Fruit fly (Drosophila melanogaster) whole organism, wandering third instar larva: ENCODE data around the gene CNMaR.

Experiments used
- CG32264 ChIP-seq: fragments of 200-800 bp; sonication (Bioruptor generic); optimal IDR thresholded peaks from 2 replicates; lab custom pipeline; 2016; ENCODE audit warnings: missing biosample characterization, missing genetic modification characterization
- CG9705 ChIP-seq: fragments of 200-800 bp; sonication (Bioruptor generic); optimal IDR thresholded peaks from 2 replicates; lab custom pipeline; 2018; ENCODE audit warnings: missing biosample characterization, mild to moderate bottlenecking, missing genetic modification characterization
- CrebA ChIP-seq: fragments of 200-800 bp; sonication (Bioruptor generic); optimal IDR thresholded peaks from 2 replicates; lab custom pipeline; 2016; ENCODE audit warnings: missing biosample characterization, mild to moderate bottlenecking, missing genetic modification characterization, borderline replicate concordance
- Dfd ChIP-seq: fragments of >200 bp; optimal IDR thresholded peaks from 2 replicates; lab custom pipeline; 2017; ENCODE audit warnings: missing biosample characterization, missing genetic modification characterization
- Dif ChIP-seq: fragments of 200-275, 200-300 bp; sonication (Bioruptor generic); optimal IDR thresholded peaks from 2 replicates; lab custom pipeline; 2018; ENCODE audit warnings: missing biosample characterization, missing genetic modification characterization; ENCODE audit not compliant: partially characterized antibody
- GATAd ChIP-seq: sonication (Bioruptor generic); optimal IDR thresholded peaks from 2 replicates; lab custom pipeline; 2016; ENCODE audit warnings: missing biosample characterization, missing genetic modification characterization
- HLH106 ChIP-seq: fragments of 200-800 bp; optimal IDR thresholded peaks from 3 replicates; lab custom pipeline; 2019; ENCODE audit warnings: missing biosample characterization, mild to moderate bottlenecking, missing genetic modification characterization, moderate library complexity
- Hnf4 ChIP-seq: fragments of 200-800 bp; sonication (Bioruptor generic); optimal IDR thresholded peaks from 2 replicates; lab custom pipeline; 2016; ENCODE audit warnings: missing biosample characterization, mild to moderate bottlenecking, missing genetic modification characterization
- Hr78 ChIP-seq: fragments of >200 bp; optimal IDR thresholded peaks from 2 replicates; lab custom pipeline; 2017; ENCODE audit warnings: missing biosample characterization, missing genetic modification characterization
- Hr83 ChIP-seq: fragments of 200-300 bp; sonication (Bioruptor generic); optimal IDR thresholded peaks from 2 replicates; lab custom pipeline; 2016; ENCODE audit warnings: missing biosample characterization, mild to moderate bottlenecking, missing genetic modification characterization, moderate library complexity; ENCODE audit not compliant: poor library complexity, severe bottlenecking
- Jra ChIP-seq: sonication (Bioruptor generic); optimal IDR thresholded peaks from 2 replicates; lab custom pipeline; 2016; ENCODE audit warnings: missing biosample characterization, missing genetic modification characterization
- Mio ChIP-seq: sonication (Bioruptor generic); optimal IDR thresholded peaks from 2 replicates; lab custom pipeline; 2016; ENCODE audit warnings: missing biosample characterization, missing genetic modification characterization
- Myc ChIP-seq: fragments of >200 bp; optimal IDR thresholded peaks from 2 replicates; lab custom pipeline; 2017
- N ChIP-seq: fragments of >200 bp; optimal IDR thresholded peaks from 2 replicates; lab custom pipeline; 2018; ENCODE audit warnings: missing biosample characterization, missing external identifiers, missing genetic modification characterization
- Rel ChIP-seq, 2 experiments: fragments of 200-800 bp; sonication (Bioruptor generic) in 1 of 2; optimal IDR thresholded peaks; 2 replicates in 1 of 2; 3 replicates in 1 of 2; lab custom pipeline; 2016 to 2019; ENCODE audit warnings: mild to moderate bottlenecking in 2 of 2, missing biosample characterization in 2 of 2, missing genetic modification characterization in 2 of 2, moderate library complexity in 1 of 2
- Sp1 ChIP-seq: fragments of 200-800 bp; sonication (Bioruptor generic); optimal IDR thresholded peaks from 3 replicates; lab custom pipeline; 2019; ENCODE audit warnings: missing biosample characterization, mild to moderate bottlenecking, missing genetic modification characterization, moderate library complexity
- Vsx2 ChIP-seq: fragments of 200-300, 225-300 bp; sonication (Bioruptor generic); optimal IDR thresholded peaks from 2 replicates; lab custom pipeline; 2018; ENCODE audit warnings: missing biosample characterization, missing genetic modification characterization; ENCODE audit not compliant: partially characterized antibody
- br ChIP-seq: fragments of 200-800 bp; sonication (Bioruptor generic); optimal IDR thresholded peaks from 2 replicates; lab custom pipeline; 2016; ENCODE audit warnings: missing biosample characterization, missing genetic modification characterization
- brk ChIP-seq: fragments of 200-800 bp; sonication (Bioruptor generic); optimal IDR thresholded peaks from 2 replicates; lab custom pipeline; 2016; ENCODE audit warnings: missing biosample characterization, mild to moderate bottlenecking, missing genetic modification characterization
- dl ChIP-seq, 2 experiments: fragments of 175-275, 200-275 bp in 1 of 2; fragments of 200-275 bp in 1 of 2; sonication (Bioruptor generic); optimal IDR thresholded peaks; lab custom pipeline; 2018; ENCODE audit warnings: mild to moderate bottlenecking in 2 of 2, missing biosample characterization in 2 of 2, missing genetic modification characterization in 2 of 2, moderate library complexity in 2 of 2; ENCODE audit not compliant: partially characterized antibody in 2 of 2, insufficient read depth in 1 of 2
- dmrt93B ChIP-seq: fragments of 200-800 bp; sonication (Bioruptor generic); optimal IDR thresholded peaks from 2 replicates; lab custom pipeline; 2018; ENCODE audit warnings: missing biosample characterization, mild to moderate bottlenecking, missing genetic modification characterization
- dsf ChIP-seq: sonication (Bioruptor generic); optimal IDR thresholded peaks from 2 replicates; lab custom pipeline; 2016; ENCODE audit warnings: missing biosample characterization, missing genetic modification characterization, borderline replicate concordance
- ey ChIP-seq: fragments of 200-800 bp; sonication (Bioruptor generic); optimal IDR thresholded peaks from 2 replicates; lab custom pipeline; 2016; ENCODE audit warnings: missing biosample characterization, missing genetic modification characterization
- foxo ChIP-seq, 2 experiments: fragments of 200-800 bp; sonication (Bioruptor generic); optimal IDR thresholded peaks; 2 replicates in 1 of 2; 3 replicates in 1 of 2; lab custom pipeline; 2016 to 2017; ENCODE audit warnings: missing biosample characterization in 2 of 2, missing genetic modification characterization in 2 of 2
- fru ChIP-seq: fragments of 200-800 bp; sonication (Bioruptor generic); optimal IDR thresholded peaks from 3 replicates; lab custom pipeline; 2016; ENCODE audit warnings: missing biosample characterization, mild to moderate bottlenecking, missing genetic modification characterization
- jim ChIP-seq: fragments of 175-275, 200-325 bp; sonication (Bioruptor generic); optimal IDR thresholded peaks from 2 replicates; lab custom pipeline; 2016; ENCODE audit warnings: missing biosample characterization, mild to moderate bottlenecking, missing genetic modification characterization
- lola ChIP-seq: fragments of >200 bp; optimal IDR thresholded peaks from 2 replicates; lab custom pipeline; 2017; ENCODE audit warnings: missing biosample characterization, missing genetic modification characterization
- psq ChIP-seq: fragments of 200-800 bp; sonication (Bioruptor generic); optimal IDR thresholded peaks from 3 replicates; lab custom pipeline; 2017; ENCODE audit warnings: missing biosample characterization, mild to moderate bottlenecking, missing genetic modification characterization, moderate library complexity
- rgr ChIP-seq: fragments of 200-800 bp; sonication (Bioruptor generic); optimal IDR thresholded peaks from 3 replicates; lab custom pipeline; 2016; ENCODE audit warnings: missing biosample characterization, mild to moderate bottlenecking, missing genetic modification characterization
- sage ChIP-seq: fragments of 200-800 bp; sonication (Bioruptor generic); optimal IDR thresholded peaks from 2 replicates; lab custom pipeline; 2016; ENCODE audit warnings: missing biosample characterization, mild to moderate bottlenecking, missing genetic modification characterization
- sv ChIP-seq: fragments of 200-800 bp; sonication (Bioruptor generic); optimal IDR thresholded peaks from 3 replicates; lab custom pipeline; 2016; ENCODE audit warnings: missing biosample characterization, missing genetic modification characterization
- tai ChIP-seq: sonication (Bioruptor generic); optimal IDR thresholded peaks from 2 replicates; lab custom pipeline; 2016; ENCODE audit warnings: missing biosample characterization, missing genetic modification characterization
- usp ChIP-seq: fragments of >200 bp; optimal IDR thresholded peaks from 2 replicates; lab custom pipeline; 2017; ENCODE audit warnings: missing biosample characterization, missing genetic modification characterization

Gene CNMaR

DNA sequence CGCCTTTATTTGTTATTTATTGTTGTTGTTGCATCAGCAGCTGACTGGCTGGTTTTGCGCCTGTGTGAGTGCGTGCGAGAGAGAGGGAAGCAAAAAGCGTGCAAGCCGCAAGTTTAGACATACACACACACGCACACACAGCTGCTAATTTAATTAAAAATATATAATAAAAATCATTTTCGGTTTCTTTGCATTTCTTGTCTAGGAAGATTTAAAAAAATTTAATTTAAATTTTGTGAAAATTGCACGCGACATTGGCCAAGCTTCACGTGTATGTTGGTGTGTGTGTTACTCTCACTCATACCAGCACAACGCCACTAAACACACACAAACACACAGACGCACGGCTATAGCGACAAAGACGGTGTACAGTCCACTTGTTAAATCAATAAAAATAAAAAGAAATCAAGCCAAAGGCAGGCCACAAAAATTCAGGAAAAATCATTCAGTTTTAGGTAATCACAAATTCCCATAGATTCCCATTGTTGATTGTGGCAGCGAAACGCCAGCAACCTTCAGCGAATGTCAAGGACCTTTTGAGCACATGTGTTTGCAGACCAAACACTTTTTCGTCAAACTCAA lies 49.7 kb downstream of the CNMaR start:
- TF ChIP-seq sage (peak; percentile 0), Jra (GFP tag; lab: Kevin White, UChicago) (no peak), N (GFP tag; lab: Kevin White, UChicago) (peak; percentile 21), brk (GFP tag; lab: Kevin White, UChicago) (peak; percentile 16), Rel (GFP tag; optimal IDR thresholded peaks at IDR 0.05; lab: Kevin White, UChicago) (peak; percentile 53), Rel (tag; optimal IDR thresholded peaks at IDR 0.05; lab: Kevin White, UChicago) (no peak)

- TF ChIP-seq dmrt93B (GFP tag; lab: Kevin White, UChicago): no peak
- TF ChIP-seq jim (GFP tag; lab: Kevin White, UChicago): no peak
- TF ChIP-seq Hr83: no peak
- TF ChIP-seq Vsx2 (GFP tag; lab: Kevin White, UChicago): no peak
- peak; percentile 44 for TF ChIP-seq sage
- TF ChIP-seq sv (GFP tag; lab: Kevin White, UChicago): no peak
- no peak for TF ChIP-seq Hnf4
- no peak for TF ChIP-seq CrebA (GFP tag; lab: Kevin White, UChicago)
- no peak for TF ChIP-seq dsf (GFP tag; lab: Kevin White, UChicago)
- no peak for TF ChIP-seq br (GFP tag; lab: Kevin White, UChicago)
- TF ChIP-seq brk (GFP tag; lab: Kevin White, UChicago): peak; percentile 62
- TF ChIP-seq lola (GFP tag; lab: Kevin White, UChicago): no peak
- no peak for TF ChIP-seq psq (GFP tag; lab: Kevin White, UChicago)
- TF ChIP-seq Dfd: no peak
- no peak for TF ChIP-seq GATAd (GFP tag; lab: Kevin White, UChicago)
- TF ChIP-seq Myc (lab: Kevin White, UChicago): no peak
- no peak for TF ChIP-seq CG32264 (GFP tag; lab: Kevin White, UChicago)
- TF ChIP-seq rgr (GFP tag; lab: Kevin White, UChicago): no peak
- TF ChIP-seq Rel (GFP tag; optimal IDR thresholded peaks at IDR 0.05; lab: Kevin White, UChicago): no peak
- TF ChIP-seq Rel (tag; optimal IDR thresholded peaks at IDR 0.05; lab: Kevin White, UChicago): peak; percentile 36
- TF ChIP-seq usp (GFP tag; lab: Kevin White, UChicago): no peak
- peak; percentile 84 to 92 for TF ChIP-seq dl (GFP tag; optimal IDR thresholded peaks at IDR 0.05; lab: Kevin White, UChicago; ENCODE audit: insufficient read depth in 1 of 2, partially characterized antibody in 2 of 2)
- peak; percentile 94 for TF ChIP-seq Dif
- TF ChIP-seq fru: no peak
- TF ChIP-seq CG9705: no peak
- TF ChIP-seq foxo (GFP tag; optimal IDR thresholded peaks at IDR 0.05; lab: Kevin White, UChicago): no peak
- TF ChIP-seq Sp1 (GFP tag; lab: Kevin White, UChicago): no peak
- TF ChIP-seq ey: no peak
- no peak for TF ChIP-seq tai (GFP tag; lab: Kevin White, UChicago)
- TF ChIP-seq Hr78: no peak
- TF ChIP-seq Mio: no peak
Observed at dm6 chr3L:9694169-9694866, 50.4 kb downstream of the CNMaR start.

- TF ChIP-seq Hr78: no peak
- TF ChIP-seq br (GFP tag; lab: Kevin White, UChicago): no peak
- TF ChIP-seq CG9705: no peak
- no peak for TF ChIP-seq Hnf4
- TF ChIP-seq ey: no peak
- no peak for TF ChIP-seq CG32264 (GFP tag; lab: Kevin White, UChicago)
- no peak for TF ChIP-seq Dif
- TF ChIP-seq HLH106 (tag; lab: Kevin White, UChicago): no peak
- no peak for TF ChIP-seq rgr (GFP tag; lab: Kevin White, UChicago)
- TF ChIP-seq Vsx2 (GFP tag; lab: Kevin White, UChicago): no peak
Observed at dm6 chr3L:9694867-9695236, 50.9 kb downstream of the CNMaR start.

DNA sequence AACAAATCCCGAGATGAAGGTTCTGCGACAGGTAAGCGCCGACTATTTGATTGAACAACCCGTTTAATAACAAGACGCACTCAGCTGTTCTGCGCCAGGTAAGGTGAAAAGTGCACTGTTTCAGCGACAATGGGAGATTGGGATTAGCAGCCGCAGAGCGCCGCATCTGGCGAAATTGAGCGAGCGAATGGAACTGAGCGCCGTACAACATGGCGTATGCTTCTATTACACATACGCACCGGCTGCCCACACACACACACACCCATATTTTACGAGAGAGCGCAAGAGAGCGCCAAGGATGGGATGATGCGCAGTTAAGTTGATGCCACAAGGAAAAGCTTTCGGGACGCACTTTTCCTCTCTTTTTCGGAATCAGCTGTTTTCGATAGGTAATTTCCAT lies 51.3 kb downstream of the CNMaR start:
- TF ChIP-seq N (GFP tag; lab: Kevin White, UChicago) (no peak), Dif (peak; percentile 66), dl (GFP tag; optimal IDR thresholded peaks at IDR 0.05; lab: Kevin White, UChicago; ENCODE audit: insufficient read depth in 1 of 2, partially characterized antibody in 2 of 2) (peak; percentile 35 to 64)
